Fruit fly (Drosophila melanogaster) S2 (cell line): ENCODE results near the gene Ravus.

Experiments
- CG8478 ChIP-seq: fragments of >200 bp; optimal IDR thresholded peaks from 2 replicates; lab custom pipeline; 2018
- CTCF ChIP-seq, 2 experiments: fragments of >200 bp; optimal IDR thresholded peaks; 2 replicates each; lab custom pipeline; 2018

DNA sequence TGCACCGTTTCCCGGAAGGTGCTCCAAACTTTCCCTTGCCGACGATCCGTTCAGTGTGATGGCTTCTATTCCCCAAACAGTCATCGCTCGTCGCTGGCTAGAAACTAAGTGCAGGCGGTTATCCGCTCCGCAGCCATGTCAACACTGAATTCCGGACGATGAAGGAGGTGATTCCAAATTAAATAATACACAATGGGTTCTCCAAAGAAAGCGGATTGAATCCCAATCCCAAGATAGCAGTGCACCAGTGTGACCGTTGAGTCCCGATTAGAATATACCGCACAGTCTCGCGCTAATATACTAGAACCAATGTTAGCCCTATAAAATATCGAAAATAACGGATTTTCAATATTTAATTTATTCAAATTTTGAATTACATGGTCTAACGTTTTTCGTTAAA lies 7.9 kb upstream of the Ravus start, which contains the start of gene TBC1D5:
- TF ChIP-seq CTCF (optimal IDR thresholded peaks at IDR 0.05; lab: Kevin White, UChicago), result no peak
- no peak for TF ChIP-seq CG8478
